Worm (Caenorhabditis elegans) whole organism, L4 larva: ENCODE data around the gene pkc-3.

Experiments
- F26F4.8 ChIP-seq: fragments of 200-800 bp; sonication (Bioruptor generic); conservative IDR thresholded peaks from 2 replicates; pipeline ENCODE4 v1.3.6; 2022; ENCODE audit warnings: missing genetic modification characterization, missing compliant biosample characterization
- F44E2.7 ChIP-seq: fragments of 200-800 bp; sonication (Bioruptor generic); IDR thresholded peaks from 2 replicates; pipeline ENCODE4 v2.1.2; 2022; ENCODE audit warnings: missing genetic modification characterization, missing compliant biosample characterization
- F49E8.2 ChIP-seq: sonication (generic microtip); optimal IDR thresholded peaks from 2 replicates; lab custom pipeline; 2016; ENCODE audit warnings: missing compliant biosample characterization, mild to moderate bottlenecking, missing genetic modification characterization, borderline replicate concordance
- R02D3.7 ChIP-seq: fragments of 150-350 bp; sonication (generic microtip); optimal IDR thresholded peaks from 3 replicates; lab custom pipeline; 2014; ENCODE audit warnings: missing biosample characterization, missing genetic modification characterization
- T26A8.4 ChIP-seq: fragments of 200-800 bp; sonication (Bioruptor generic); IDR thresholded peaks from 2 replicates; pipeline ENCODE4 v1.3.6; 2022; ENCODE audit warnings: missing genetic modification characterization, missing compliant biosample characterization
- Y5F2A.4 ChIP-seq: fragments of 200-800 bp; sonication (Bioruptor generic); optimal IDR thresholded peaks from 2 replicates; lab custom pipeline; 2018; ENCODE audit warnings: mild to moderate bottlenecking, missing genetic modification characterization, missing compliant biosample characterization
- Y75B8A.6 ChIP-seq: fragments of 200-800 bp; sonication (Bioruptor generic); IDR thresholded peaks from 2 replicates; pipeline ENCODE4 v1.3.6; 2022; ENCODE audit warnings: missing genetic modification reagents, missing genetic modification characterization, missing compliant biosample characterization
- aha-1 ChIP-seq: fragments of 150-350 bp; peaks from one replicate; lab custom pipeline; 2014; ENCODE audit warnings: missing biosample characterization, missing genetic modification characterization
- attf-4 ChIP-seq: sonication (generic microtip); optimal IDR thresholded peaks from 3 replicates; lab custom pipeline; 2017; ENCODE audit warnings: missing biosample characterization, missing genetic modification characterization
- ceh-20 ChIP-seq: fragments of 200-800 bp; sonication (Bioruptor generic); IDR thresholded peaks from 2 replicates; pipeline ENCODE4 v1.3.6; 2022; ENCODE audit warnings: missing genetic modification reagents, missing genetic modification characterization, missing compliant biosample characterization
- ctbp-1 ChIP-seq: fragments of 200-800 bp; sonication (Bioruptor generic); IDR thresholded peaks from 2 replicates; pipeline ENCODE4 v1.3.6; 2022; ENCODE audit warnings: missing genetic modification reagents, missing genetic modification characterization, missing compliant biosample characterization
- daf-16 ChIP-seq, 3 experiments: sonication (generic microtip); optimal IDR thresholded peaks; 2 replicates each; lab custom pipeline; 2016 to 2017; ENCODE audit warnings: missing genetic modification characterization in 3 of 3, missing genetic modification reagents in 3 of 3, mild to moderate bottlenecking in 2 of 3, missing compliant biosample characterization in 2 of 3, missing biosample characterization in 1 of 3, moderate library complexity in 1 of 3
- dmd-6 ChIP-seq: fragments of 200-800 bp; sonication (Bioruptor generic); IDR thresholded peaks from 2 replicates; pipeline ENCODE4 v1.3.6; 2022; ENCODE audit warnings: missing genetic modification reagents, missing genetic modification characterization, missing compliant biosample characterization
- dmd-9 ChIP-seq: fragments of 200-800 bp; sonication (Bioruptor generic); IDR thresholded peaks from 2 replicates; pipeline ENCODE4 v1.3.6; 2022; ENCODE audit warnings: missing genetic modification reagents, missing genetic modification characterization, missing compliant biosample characterization
- dpl-1 ChIP-seq: fragments of 150-350 bp; optimal IDR thresholded peaks from 2 replicates; lab custom pipeline; 2014; ENCODE audit warnings: missing biosample characterization, missing genetic modification reagents, missing genetic modification characterization
- egl-27 ChIP-seq: sonication (generic microtip); optimal IDR thresholded peaks from 3 replicates; lab custom pipeline; 2017; ENCODE audit warnings: missing biosample characterization, missing genetic modification reagents, missing genetic modification characterization
- fos-1 ChIP-seq: fragments of 150-350 bp; optimal IDR thresholded peaks from 2 replicates; lab custom pipeline; 2014; ENCODE audit warnings: missing biosample characterization, missing genetic modification characterization
- hif-1 ChIP-seq, 2 experiments: sonication (generic microtip); optimal IDR thresholded peaks; 2 replicates each; lab custom pipeline; 2016 to 2017; ENCODE audit warnings: missing compliant biosample characterization in 2 of 2, missing genetic modification characterization in 2 of 2, missing genetic modification reagents in 2 of 2, missing genotype in 2 of 2, mild to moderate bottlenecking in 1 of 2
- hlh-11 ChIP-seq: fragments of 200-800 bp; sonication (Bioruptor generic); optimal IDR thresholded peaks from 2 replicates; lab custom pipeline; 2018; ENCODE audit warnings: mild to moderate bottlenecking, missing genetic modification characterization, missing compliant biosample characterization
- hlh-30 ChIP-seq: sonication (generic microtip); optimal IDR thresholded peaks from 2 replicates; lab custom pipeline; 2017; ENCODE audit warnings: antibody characterized with exemption, mild to moderate bottlenecking, missing genetic modification characterization, missing compliant biosample characterization; ENCODE audit not compliant: insufficient read depth
- lim-7 ChIP-seq: fragments of 200-800 bp; sonication (Bioruptor generic); IDR thresholded peaks from 2 replicates; pipeline ENCODE4 v1.3.6; 2022; ENCODE audit warnings: missing genetic modification characterization, missing compliant biosample characterization
- lin-13 ChIP-seq: fragments of 150-350 bp; optimal IDR thresholded peaks from 2 replicates; lab custom pipeline; 2014; ENCODE audit warnings: missing biosample characterization, missing genetic modification reagents, missing genetic modification characterization
- lin-15B ChIP-seq: fragments of 150-350 bp; sonication (generic microtip); optimal IDR thresholded peaks from 3 replicates; lab custom pipeline; 2014; ENCODE audit warnings: missing biosample characterization, missing genetic modification characterization
- lin-38 ChIP-seq: fragments of 200-800 bp; sonication (Bioruptor generic); IDR thresholded peaks from 2 replicates; pipeline ENCODE4 v1.3.6; 2022; ENCODE audit warnings: missing genetic modification reagents, missing genetic modification characterization, missing compliant biosample characterization
- lir-3 ChIP-seq: sonication (generic microtip); optimal IDR thresholded peaks from 2 replicates; lab custom pipeline; 2016; ENCODE audit warnings: mild to moderate bottlenecking, missing genetic modification characterization, missing compliant biosample characterization
- lsy-2 ChIP-seq, 2 experiments: fragments of 150-350 bp in 1 of 2; sonication (generic microtip) in 1 of 2; optimal IDR thresholded peaks; 2 replicates each; lab custom pipeline; 2014 to 2017; ENCODE audit warnings: missing biosample characterization in 2 of 2, missing genetic modification characterization in 2 of 2
- mdt-29 ChIP-seq: fragments of 200-800 bp; sonication (Bioruptor generic); IDR thresholded peaks from 2 replicates; pipeline ENCODE4 v1.3.6; 2022; ENCODE audit warnings: missing genetic modification reagents, missing genetic modification characterization, missing compliant biosample characterization
- mes-2 ChIP-seq: sonication (generic microtip); optimal IDR thresholded peaks from 2 replicates; lab custom pipeline; 2016; ENCODE audit warnings: missing genotype, mild to moderate bottlenecking, missing genetic modification characterization, missing compliant biosample characterization; ENCODE audit not compliant: poor library complexity, severe bottlenecking
- nhr-10 ChIP-seq: fragments of 150-350 bp; optimal IDR thresholded peaks from 2 replicates; lab custom pipeline; 2014; ENCODE audit warnings: missing biosample characterization, missing genetic modification characterization
- nhr-102 ChIP-seq: sonication (generic microtip); optimal IDR thresholded peaks from 2 replicates; lab custom pipeline; 2016; ENCODE audit warnings: mild to moderate bottlenecking, missing genetic modification characterization, moderate library complexity, missing compliant biosample characterization
- nhr-11 ChIP-seq: fragments of 150-350 bp; optimal IDR thresholded peaks from 2 replicates; lab custom pipeline; 2014; ENCODE audit warnings: missing biosample characterization, missing genetic modification characterization
- nhr-237 ChIP-seq: sonication (generic microtip); optimal IDR thresholded peaks from 2 replicates; lab custom pipeline; 2017; ENCODE audit warnings: missing biosample characterization, missing genetic modification characterization
- nhr-41 ChIP-seq: fragments of 200-800 bp; sonication (Bioruptor generic); IDR thresholded peaks from 2 replicates; pipeline ENCODE4 v1.3.6; 2022; ENCODE audit warnings: missing genetic modification reagents, missing genetic modification characterization, missing compliant biosample characterization
- nhr-42 ChIP-seq: fragments of 200-800 bp; sonication (Bioruptor generic); IDR thresholded peaks from 2 replicates; pipeline ENCODE4 v1.3.6; 2022; ENCODE audit warnings: missing genetic modification characterization, missing compliant biosample characterization
- nhr-48 ChIP-seq: sonication (generic microtip); optimal IDR thresholded peaks from 2 replicates; lab custom pipeline; 2016; ENCODE audit warnings: mild to moderate bottlenecking, missing genetic modification characterization, missing compliant biosample characterization
- nhr-6 ChIP-seq: fragments of 150-350 bp; optimal IDR thresholded peaks from 2 replicates; lab custom pipeline; 2014; ENCODE audit warnings: missing biosample characterization, missing genetic modification characterization
- nhr-77 ChIP-seq: fragments of 150-350 bp; optimal IDR thresholded peaks from 2 replicates; lab custom pipeline; 2014; ENCODE audit warnings: missing biosample characterization, missing genetic modification characterization
- pha-4 ChIP-seq, 2 experiments: fragments of 150-350 bp in 1 of 2; fragments of 200-800 bp in 1 of 2; sonication (Bioruptor generic) in 1 of 2; IDR thresholded peaks in 1 of 2; optimal IDR thresholded peaks in 1 of 2; 2 replicates each; pipeline versions ENCODE4 v1.3.6 to Lab custom; 2014 to 2022; ENCODE audit warnings: missing genetic modification characterization in 2 of 2, missing genetic modification reagents in 2 of 2, missing biosample characterization in 1 of 2, missing compliant biosample characterization in 1 of 2
- pqm-1 ChIP-seq: sonication (generic microtip); optimal IDR thresholded peaks from 2 replicates; lab custom pipeline; 2017; ENCODE audit warnings: missing biosample characterization, missing genetic modification characterization
- saeg-2 ChIP-seq: fragments of 200-800 bp; sonication (Bioruptor generic); IDR thresholded peaks from 2 replicates; pipeline ENCODE4 v1.3.6; 2022; ENCODE audit warnings: missing genetic modification reagents, missing genetic modification characterization, missing compliant biosample characterization
- sdz-12 ChIP-seq: fragments of 200-800 bp; sonication (Bioruptor generic); optimal IDR thresholded peaks from 2 replicates; lab custom pipeline; 2018; ENCODE audit warnings: mild to moderate bottlenecking, missing genetic modification characterization, missing compliant biosample characterization
- snpc-1.2 ChIP-seq: fragments of 200-800 bp; sonication (Bioruptor generic); IDR thresholded peaks from 2 replicates; pipeline ENCODE4 v1.3.6; 2022; ENCODE audit warnings: missing genetic modification reagents, missing genetic modification characterization, missing compliant biosample characterization
- spr-1 ChIP-seq: sonication (generic microtip); optimal IDR thresholded peaks from 2 replicates; lab custom pipeline; 2016; ENCODE audit warnings: mild to moderate bottlenecking, missing genetic modification characterization, missing compliant biosample characterization
- spr-3 ChIP-seq: fragments of 200-800 bp; sonication (Bioruptor generic); optimal IDR thresholded peaks from 2 replicates; lab custom pipeline; 2018; ENCODE audit warnings: mild to moderate bottlenecking, missing genetic modification characterization, missing compliant biosample characterization
- unc-130 ChIP-seq: sonication (generic microtip); optimal IDR thresholded peaks from 2 replicates; lab custom pipeline; 2016; ENCODE audit warnings: missing genetic modification reagents, missing genetic modification characterization, missing compliant biosample characterization
- vab-7 ChIP-seq: fragments of 200-800 bp; sonication (Bioruptor generic); IDR thresholded peaks from 2 replicates; pipeline ENCODE4 v1.3.6; 2022; ENCODE audit warnings: missing genetic modification reagents, missing genetic modification characterization, missing compliant biosample characterization
- zfp-2 ChIP-seq: sonication (generic microtip); optimal IDR thresholded peaks from 2 replicates; lab custom pipeline; 2016; ENCODE audit warnings: mild to moderate bottlenecking, missing genetic modification characterization, missing compliant biosample characterization
- zip-2 ChIP-seq: fragments of 150-350 bp; optimal IDR thresholded peaks from 2 replicates; lab custom pipeline; 2014; ENCODE audit warnings: missing biosample characterization, missing genetic modification characterization
- ztf-11 ChIP-seq: fragments of 150-350 bp; optimal IDR thresholded peaks from 2 replicates; lab custom pipeline; 2014; ENCODE audit warnings: missing biosample characterization, missing genetic modification characterization
- ztf-7 ChIP-seq: fragments of 150-350 bp; optimal IDR thresholded peaks from 2 replicates; lab custom pipeline; 2014; ENCODE audit warnings: missing biosample characterization, missing genetic modification characterization

Gene pkc-3

ce11 chrII:5353642-5354041 is 26.2 kb upstream of the pkc-3 start (continued):
- TF ChIP-seq nhr-102 = peak; percentile 69
- TF ChIP-seq lin-38 = peak; percentile 81
- TF ChIP-seq Y75B8A.6 (GFP tag; lab: Robert Waterston, UW) = peak; percentile 93
- TF ChIP-seq mdt-29 = peak; percentile 61
- TF ChIP-seq nhr-42 (GFP tag; lab: Robert Waterston, UW) = peak; percentile 69; the same call in 1 of the 2 replicates
- no peak for TF ChIP-seq pqm-1 (tag; lab: Kevin White, UChicago)
- TF ChIP-seq F26F4.8 (GFP tag; lab: Robert Waterston, UW) = peak; percentile 89
- TF ChIP-seq mes-2 (tag; lab: Kevin White, UChicago) = peak; percentile 71
- TF ChIP-seq nhr-77 = no peak
- TF ChIP-seq lin-13 = no peak
- TF ChIP-seq lim-7 (GFP tag; lab: Robert Waterston, UW) = peak; percentile 98
- TF ChIP-seq spr-3 (GFP tag; lab: Kevin White, UChicago) = peak; percentile 83
- TF ChIP-seq ztf-11 (tag; lab: Kevin White, UChicago) = no peak
- TF ChIP-seq snpc-1.2 (GFP tag; lab: Robert Waterston, UW) = peak; percentile 83
- peak; percentile 86; the same call in 1 of the 2 replicates for TF ChIP-seq F44E2.7 (GFP tag; lab: Robert Waterston, UW)
- peak; percentile 7 for TF ChIP-seq hlh-11 (tag; lab: Kevin White, UChicago)
- TF ChIP-seq unc-130 (GFP tag; lab: Kevin White, UChicago) = peak; percentile 33
- peak; percentile 24 for TF ChIP-seq F49E8.2 (tag; lab: Kevin White, UChicago)
- TF ChIP-seq nhr-6 (tag; lab: Kevin White, UChicago) = no peak
- TF ChIP-seq hlh-30 (tag; lab: Kevin White, UChicago) = no peak
- peak; percentile 36 to 80 for TF ChIP-seq daf-16 (GFP tag; optimal IDR thresholded peaks at IDR 0.05; lab: Kevin White, UChicago)
- TF ChIP-seq daf-16 (tag; optimal IDR thresholded peaks at IDR 0.05; lab: Kevin White, UChicago) = peak; percentile 18
- no peak for TF ChIP-seq zfp-2 (tag; lab: Kevin White, UChicago)
- no peak for TF ChIP-seq fos-1 (tag; lab: Kevin White, UChicago)
- no peak for TF ChIP-seq attf-4 (tag; lab: Kevin White, UChicago)
- peak; percentile 84 for TF ChIP-seq vab-7 (GFP tag; lab: Robert Waterston, UW)
- TF ChIP-seq ztf-7 (tag; lab: Kevin White, UChicago) = peak; percentile 9
- 0 out of 2 replicates have a peak, but pooled peaks have one; percentile 27 for TF ChIP-seq dmd-6 (GFP tag; lab: Robert Waterston, UW)
- TF ChIP-seq hif-1 (tag; optimal IDR thresholded peaks at IDR 0.05; lab: Kevin White, UChicago) = peak in 1 of 2 experiments; percentile 62
- no peak for TF ChIP-seq zip-2 (tag; lab: Kevin White, UChicago)
- TF ChIP-seq nhr-48 (tag; lab: Kevin White, UChicago) = peak; percentile 50
- no peak for TF ChIP-seq nhr-10 (tag; lab: Kevin White, UChicago)
- TF ChIP-seq saeg-2 (GFP tag; lab: Robert Waterston, UW) = peak; percentile 75
- TF ChIP-seq pha-4 (GFP tag; IDR thresholded peaks at IDR 0.05; lab: Robert Waterston, UW) = peak; percentile 88
- TF ChIP-seq pha-4 (tag; optimal IDR thresholded peaks at IDR 0.05; lab: Kevin White, UChicago) = no peak
- TF ChIP-seq T26A8.4 (GFP tag; lab: Robert Waterston, UW) = peak; percentile 89
- peak in 1 of 2 experiments; percentile 37 for TF ChIP-seq lsy-2 (tag; optimal IDR thresholded peaks at IDR 0.05; lab: Kevin White, UChicago)
- TF ChIP-seq aha-1 (tag; lab: Kevin White, UChicago) = peak; percentile 62
- TF ChIP-seq nhr-41 (GFP tag; lab: Robert Waterston, UW) = peak; percentile 81
- TF ChIP-seq lir-3 (tag; lab: Kevin White, UChicago) = peak; percentile 16
- TF ChIP-seq nhr-11 (tag; lab: Kevin White, UChicago) = no peak
- TF ChIP-seq dpl-1 (GFP tag; lab: Kevin White, UChicago) = no peak
- 0 out of 2 replicates have a peak, but pooled peaks have one; percentile 28 for TF ChIP-seq dmd-9 (GFP tag; lab: Robert Waterston, UW)
- TF ChIP-seq ctbp-1 (GFP tag; lab: Robert Waterston, UW) = peak; percentile 89
- TF ChIP-seq egl-27 = no peak
- peak; percentile 86 for TF ChIP-seq Y5F2A.4 (GFP tag; lab: Kevin White, UChicago)
- no peak for TF ChIP-seq lin-15B
- no peak for TF ChIP-seq nhr-237 (tag; lab: Kevin White, UChicago)
- peak; percentile 65 for TF ChIP-seq sdz-12 (GFP tag; lab: Kevin White, UChicago)
- 0 out of 2 replicates have a peak, but pooled peaks have one; percentile 32 for TF ChIP-seq ceh-20
- peak; percentile 54 for TF ChIP-seq spr-1 (tag; lab: Kevin White, UChicago)
- TF ChIP-seq R02D3.7 (tag; lab: Kevin White, UChicago) = no peak
